Worm (Caenorhabditis elegans) whole organism, L4 larva: ENCODE data around the gene gid-2.
A peak's percentile ranks its signal among the peaks of the same experiment; 100 is the strongest.

Experiments used
- F10B5.3 ChIP-seq: sonication (generic microtip); optimal IDR thresholded peaks from 2 replicates; lab custom pipeline; 2016; ENCODE audit warnings: mild to moderate bottlenecking, missing genetic modification characterization, missing compliant biosample characterization
- F49E8.2 ChIP-seq: sonication (generic microtip); optimal IDR thresholded peaks from 2 replicates; lab custom pipeline; 2016; ENCODE audit warnings: missing compliant biosample characterization, mild to moderate bottlenecking, missing genetic modification characterization, borderline replicate concordance
- R02D3.7 ChIP-seq: fragments of 150-350 bp; sonication (generic microtip); optimal IDR thresholded peaks from 3 replicates; lab custom pipeline; 2014; ENCODE audit warnings: missing biosample characterization, missing genetic modification characterization
- Y105C5A.15 ChIP-seq: fragments of 200-800 bp; sonication (Bioruptor generic); IDR thresholded peaks from 2 replicates; pipeline ENCODE4 v1.3.6; 2022; ENCODE audit warnings: missing genetic modification characterization, missing compliant biosample characterization
- Y5F2A.4 ChIP-seq: fragments of 200-800 bp; sonication (Bioruptor generic); optimal IDR thresholded peaks from 2 replicates; lab custom pipeline; 2018; ENCODE audit warnings: mild to moderate bottlenecking, missing genetic modification characterization, missing compliant biosample characterization
- aha-1 ChIP-seq: fragments of 150-350 bp; peaks from one replicate; lab custom pipeline; 2014; ENCODE audit warnings: missing biosample characterization, missing genetic modification characterization
- ceh-20 ChIP-seq: fragments of 200-800 bp; sonication (Bioruptor generic); IDR thresholded peaks from 2 replicates; pipeline ENCODE4 v1.3.6; 2022; ENCODE audit warnings: missing genetic modification reagents, missing genetic modification characterization, missing compliant biosample characterization
- ceh-32 ChIP-seq: sonication (generic microtip); optimal IDR thresholded peaks from 2 replicates; lab custom pipeline; 2016; ENCODE audit warnings: mild to moderate bottlenecking, missing genetic modification characterization, missing compliant biosample characterization; ENCODE audit not compliant: poor library complexity
- ceh-82 ChIP-seq: sonication (generic microtip); optimal IDR thresholded peaks from 2 replicates; lab custom pipeline; 2017; ENCODE audit warnings: missing biosample characterization, missing genetic modification characterization
- daf-12 ChIP-seq: fragments of 150-350 bp; optimal IDR thresholded peaks from 2 replicates; lab custom pipeline; 2014; ENCODE audit warnings: missing biosample characterization, missing genetic modification reagents, missing genetic modification characterization
- daf-16 ChIP-seq, 3 experiments: sonication (generic microtip); optimal IDR thresholded peaks; 2 replicates each; lab custom pipeline; 2016 to 2017; ENCODE audit warnings: missing genetic modification characterization in 3 of 3, missing genetic modification reagents in 3 of 3, mild to moderate bottlenecking in 2 of 3, missing compliant biosample characterization in 2 of 3, missing biosample characterization in 1 of 3, moderate library complexity in 1 of 3
- daf-8 ChIP-seq: fragments of 200-800 bp; sonication (Bioruptor generic); IDR thresholded peaks from 2 replicates; pipeline ENCODE4 v1.3.6; 2022; ENCODE audit warnings: missing genetic modification characterization, missing compliant biosample characterization
- dmd-6 ChIP-seq: fragments of 200-800 bp; sonication (Bioruptor generic); IDR thresholded peaks from 2 replicates; pipeline ENCODE4 v1.3.6; 2022; ENCODE audit warnings: missing genetic modification reagents, missing genetic modification characterization, missing compliant biosample characterization
- dmd-8 ChIP-seq: fragments of 200-800 bp; sonication (Bioruptor generic); IDR thresholded peaks from 2 replicates; pipeline ENCODE4 v1.3.6; 2022; ENCODE audit warnings: missing genetic modification characterization, missing compliant biosample characterization
- dpl-1 ChIP-seq: fragments of 150-350 bp; optimal IDR thresholded peaks from 2 replicates; lab custom pipeline; 2014; ENCODE audit warnings: missing biosample characterization, missing genetic modification reagents, missing genetic modification characterization
- dve-1 ChIP-seq: sonication (generic microtip); optimal IDR thresholded peaks from 2 replicates; lab custom pipeline; 2017; ENCODE audit warnings: antibody characterized with exemption, mild to moderate bottlenecking, missing genetic modification characterization, missing compliant biosample characterization; ENCODE audit not compliant: insufficient read depth
- egl-27 ChIP-seq: sonication (generic microtip); optimal IDR thresholded peaks from 3 replicates; lab custom pipeline; 2017; ENCODE audit warnings: missing biosample characterization, missing genetic modification reagents, missing genetic modification characterization
- egl-43 ChIP-seq: fragments of 200-800 bp; sonication (Bioruptor generic); IDR thresholded peaks from 2 replicates; pipeline ENCODE4 v1.3.6; 2022; ENCODE audit warnings: missing genetic modification reagents, missing genetic modification characterization, missing compliant biosample characterization
- fos-1 ChIP-seq: fragments of 150-350 bp; optimal IDR thresholded peaks from 2 replicates; lab custom pipeline; 2014; ENCODE audit warnings: missing biosample characterization, missing genetic modification characterization
- hlh-11 ChIP-seq: fragments of 200-800 bp; sonication (Bioruptor generic); optimal IDR thresholded peaks from 2 replicates; lab custom pipeline; 2018; ENCODE audit warnings: mild to moderate bottlenecking, missing genetic modification characterization, missing compliant biosample characterization
- hlh-30 ChIP-seq: sonication (generic microtip); optimal IDR thresholded peaks from 2 replicates; lab custom pipeline; 2017; ENCODE audit warnings: antibody characterized with exemption, mild to moderate bottlenecking, missing genetic modification characterization, missing compliant biosample characterization; ENCODE audit not compliant: insufficient read depth
- hmg-1.1 ChIP-seq: fragments of 200-800 bp; sonication (Bioruptor generic); IDR thresholded peaks from 2 replicates; pipeline ENCODE4 v1.3.6; 2022; ENCODE audit warnings: missing genetic modification reagents, missing genetic modification characterization, missing compliant biosample characterization
- lin-13 ChIP-seq: fragments of 150-350 bp; optimal IDR thresholded peaks from 2 replicates; lab custom pipeline; 2014; ENCODE audit warnings: missing biosample characterization, missing genetic modification reagents, missing genetic modification characterization
- lin-29 ChIP-seq: fragments of 200-800 bp; sonication (Bioruptor generic); IDR thresholded peaks from 2 replicates; pipeline ENCODE4 v1.3.6; 2022; ENCODE audit warnings: missing genetic modification reagents, missing genetic modification characterization, missing compliant biosample characterization
- lin-38 ChIP-seq: fragments of 200-800 bp; sonication (Bioruptor generic); IDR thresholded peaks from 2 replicates; pipeline ENCODE4 v1.3.6; 2022; ENCODE audit warnings: missing genetic modification reagents, missing genetic modification characterization, missing compliant biosample characterization
- lin-39 ChIP-seq: fragments of 150-350 bp; optimal IDR thresholded peaks from 2 replicates; lab custom pipeline; 2014; ENCODE audit warnings: missing biosample characterization, missing genetic modification reagents, missing genetic modification characterization
- madf-5 ChIP-seq, 2 experiments: fragments of 200-800 bp; sonication (Bioruptor generic); IDR thresholded peaks; 2 replicates each; pipeline ENCODE4 v1.3.6; 2022; ENCODE audit warnings: missing compliant biosample characterization in 2 of 2, missing genetic modification characterization in 2 of 2
- mdt-29 ChIP-seq: fragments of 200-800 bp; sonication (Bioruptor generic); IDR thresholded peaks from 2 replicates; pipeline ENCODE4 v1.3.6; 2022; ENCODE audit warnings: missing genetic modification reagents, missing genetic modification characterization, missing compliant biosample characterization
- mep-1 ChIP-seq: fragments of 150-350 bp; sonication (generic microtip); optimal IDR thresholded peaks from 3 replicates; lab custom pipeline; 2014; ENCODE audit warnings: missing biosample characterization, missing genetic modification characterization
- nhr-10 ChIP-seq: fragments of 150-350 bp; optimal IDR thresholded peaks from 2 replicates; lab custom pipeline; 2014; ENCODE audit warnings: missing biosample characterization, missing genetic modification characterization
- nhr-28 ChIP-seq: fragments of 150-350 bp; optimal IDR thresholded peaks from 2 replicates; lab custom pipeline; 2014; ENCODE audit warnings: missing biosample characterization, missing genetic modification characterization
- nhr-42 ChIP-seq: fragments of 200-800 bp; sonication (Bioruptor generic); IDR thresholded peaks from 2 replicates; pipeline ENCODE4 v1.3.6; 2022; ENCODE audit warnings: missing genetic modification characterization, missing compliant biosample characterization
- nhr-6 ChIP-seq: fragments of 150-350 bp; optimal IDR thresholded peaks from 2 replicates; lab custom pipeline; 2014; ENCODE audit warnings: missing biosample characterization, missing genetic modification characterization
- pha-4 ChIP-seq, 2 experiments: fragments of 150-350 bp in 1 of 2; fragments of 200-800 bp in 1 of 2; sonication (Bioruptor generic) in 1 of 2; IDR thresholded peaks in 1 of 2; optimal IDR thresholded peaks in 1 of 2; 2 replicates each; pipeline versions ENCODE4 v1.3.6 to Lab custom; 2014 to 2022; ENCODE audit warnings: missing genetic modification characterization in 2 of 2, missing genetic modification reagents in 2 of 2, missing biosample characterization in 1 of 2, missing compliant biosample characterization in 1 of 2
- php-3 ChIP-seq: fragments of 200-800 bp; sonication (Bioruptor generic); IDR thresholded peaks from 2 replicates; pipeline ENCODE4 v1.3.6; 2022; ENCODE audit warnings: missing genetic modification reagents, missing genetic modification characterization, missing compliant biosample characterization
- pqm-1 ChIP-seq: sonication (generic microtip); optimal IDR thresholded peaks from 2 replicates; lab custom pipeline; 2017; ENCODE audit warnings: missing biosample characterization, missing genetic modification characterization
- saeg-2 ChIP-seq: fragments of 200-800 bp; sonication (Bioruptor generic); IDR thresholded peaks from 2 replicates; pipeline ENCODE4 v1.3.6; 2022; ENCODE audit warnings: missing genetic modification reagents, missing genetic modification characterization, missing compliant biosample characterization
- skn-1 ChIP-seq: fragments of 150-350 bp; optimal IDR thresholded peaks from 2 replicates; lab custom pipeline; 2014; ENCODE audit warnings: missing biosample characterization, missing genetic modification characterization
- snpc-4 ChIP-seq: fragments of 150-350 bp; optimal IDR thresholded peaks from 2 replicates; lab custom pipeline; 2014; ENCODE audit warnings: missing biosample characterization, missing genetic modification characterization
- unc-130 ChIP-seq: sonication (generic microtip); optimal IDR thresholded peaks from 2 replicates; lab custom pipeline; 2016; ENCODE audit warnings: missing genetic modification reagents, missing genetic modification characterization, missing compliant biosample characterization
- zfp-3 ChIP-seq: fragments of 200-800 bp; sonication (Bioruptor generic); conservative IDR thresholded peaks from 2 replicates; pipeline ENCODE4 v1.3.6; 2022; ENCODE audit warnings: missing genetic modification reagents, missing genetic modification characterization, missing compliant biosample characterization
- zip-11 ChIP-seq: fragments of 200-800 bp; sonication (Bioruptor generic); IDR thresholded peaks from 2 replicates; pipeline ENCODE4 v1.3.6; 2022; ENCODE audit warnings: missing genetic modification characterization, missing compliant biosample characterization

Gene gid-2

DNA sequence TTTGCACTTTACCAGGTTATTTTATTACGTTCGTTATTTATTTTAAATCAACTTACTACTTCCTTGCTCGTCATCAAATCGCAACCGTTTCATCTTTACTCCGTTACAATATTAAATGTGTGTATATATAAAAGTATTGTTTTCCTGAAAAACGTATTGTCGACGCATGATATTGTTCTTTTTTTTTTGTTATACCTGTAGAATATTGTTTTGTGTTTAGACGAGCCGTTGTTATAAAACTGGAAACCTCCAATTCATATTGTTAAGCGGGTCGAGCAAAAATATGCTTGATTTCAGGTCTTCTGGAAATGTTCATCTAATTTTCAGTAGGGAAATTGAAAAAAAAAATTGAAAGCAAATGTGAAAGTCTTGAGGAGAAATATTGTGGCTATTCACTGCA lies at the start of gene gid-2:
Gene gid-2, minus strand, starts transcription at position 101 of the 400 bp plus-strand sequence.
- no peak for TF ChIP-seq daf-8
- TF ChIP-seq ceh-20 (GFP tag; lab: Robert Waterston, UW): no peak
- no peak for TF ChIP-seq madf-5 (GFP tag; IDR thresholded peaks at IDR 0.05; lab: Robert Waterston, UW)
- no peak for TF ChIP-seq dmd-8 (GFP tag; lab: Robert Waterston, UW)
- TF ChIP-seq nhr-10 (tag; lab: Kevin White, UChicago): no peak
- TF ChIP-seq F10B5.3 (tag; lab: Kevin White, UChicago): no peak
- no peak for TF ChIP-seq F49E8.2 (tag; lab: Kevin White, UChicago)
- TF ChIP-seq php-3 (GFP tag; lab: Robert Waterston, UW): no peak
- TF ChIP-seq Y105C5A.15 (GFP tag; lab: Robert Waterston, UW): no peak
- TF ChIP-seq mdt-29 (GFP tag; lab: Robert Waterston, UW): no peak
- TF ChIP-seq, all 104 proteins: peak for 0

ce11 chrX:2483078-2483477 lies 44.3 kb upstream of the gid-2 start, which contains the start of gene K02E10.4:
Gene K02E10.4 (plus strand): TSS chrX:2483263.
- TF ChIP-seq daf-12 (tag; lab: Kevin White, UChicago) (no peak), ceh-32 (no peak), ceh-82 (no peak), nhr-42 (GFP tag; lab: Robert Waterston, UW) (no peak), zip-11 (GFP tag; lab: Robert Waterston, UW) (no peak), egl-43 (no peak)
- TF ChIP-seq, all 104 proteins: peak for 0

- TF ChIP-seq snpc-4 (tag; lab: Kevin White, UChicago): no peak
- no peak for TF ChIP-seq skn-1 (tag; lab: Kevin White, UChicago)
- no peak for TF ChIP-seq egl-27 (tag; lab: Kevin White, UChicago)
- peak; percentile 5 for TF ChIP-seq pqm-1 (tag; lab: Kevin White, UChicago)
- peak; percentile 29 for TF ChIP-seq dve-1 (tag; lab: Kevin White, UChicago)
- TF ChIP-seq unc-130 (GFP tag; lab: Kevin White, UChicago): no peak
- TF ChIP-seq saeg-2 (GFP tag; lab: Robert Waterston, UW): no peak
- no peak for TF ChIP-seq lin-29
- no peak for TF ChIP-seq R02D3.7 (tag; lab: Kevin White, UChicago)
- TF ChIP-seq fos-1 (tag; lab: Kevin White, UChicago): no peak
- TF ChIP-seq pha-4 (GFP tag; IDR thresholded peaks at IDR 0.05; lab: Robert Waterston, UW): no peak
- TF ChIP-seq pha-4 (tag; optimal IDR thresholded peaks at IDR 0.05; lab: Kevin White, UChicago): peak; percentile 53
- 0 out of 2 replicates have a peak, but pooled peaks have one; percentile 10 for TF ChIP-seq dmd-6 (GFP tag; lab: Robert Waterston, UW)
- no peak for TF ChIP-seq Y5F2A.4 (GFP tag; lab: Kevin White, UChicago)
- peak; percentile 39 for TF ChIP-seq hlh-11 (tag; lab: Kevin White, UChicago)
- TF ChIP-seq daf-16 (GFP tag; optimal IDR thresholded peaks at IDR 0.05; lab: Kevin White, UChicago): no peak
- peak; percentile 66 for TF ChIP-seq daf-16 (tag; optimal IDR thresholded peaks at IDR 0.05; lab: Kevin White, UChicago)
- no peak for TF ChIP-seq lin-38
- TF ChIP-seq mep-1 (tag; lab: Kevin White, UChicago): no peak
- no peak for TF ChIP-seq hmg-1.1 (GFP tag; lab: Robert Waterston, UW)
- no peak for TF ChIP-seq daf-8
- TF ChIP-seq lin-39: no peak
- TF ChIP-seq mdt-29 (GFP tag; lab: Robert Waterston, UW): no peak
- no peak for TF ChIP-seq zfp-3 (GFP tag; lab: Robert Waterston, UW)
- no peak for TF ChIP-seq php-3 (GFP tag; lab: Robert Waterston, UW)
- TF ChIP-seq nhr-6 (tag; lab: Kevin White, UChicago): peak; percentile 64
- no peak for TF ChIP-seq nhr-42 (GFP tag; lab: Robert Waterston, UW)
- TF ChIP-seq nhr-28 (tag; lab: Kevin White, UChicago): no peak
- peak; percentile 42 for TF ChIP-seq hlh-30
- TF ChIP-seq dpl-1 (GFP tag; lab: Kevin White, UChicago): no peak
- no peak for TF ChIP-seq zip-11 (GFP tag; lab: Robert Waterston, UW)
- no peak for TF ChIP-seq daf-12 (tag; lab: Kevin White, UChicago)
- TF ChIP-seq F49E8.2 (tag; lab: Kevin White, UChicago): no peak
- TF ChIP-seq lin-13 (GFP tag; lab: Kevin White, UChicago): no peak
- peak; percentile 75 for TF ChIP-seq aha-1 (tag; lab: Kevin White, UChicago)
- TF ChIP-seq Y105C5A.15 (GFP tag; lab: Robert Waterston, UW): no peak
- TF ChIP-seq, all 104 proteins: peak for 9
These were observed 43.9 kb upstream of the gid-2 start, which contains the start of gene K02E10.6 for ce11 chrX:2482622-2483021. Gene K02E10.6 (minus strand): TSS chrX:2482770.
